Fruit fly (Drosophila melanogaster) whole organism, embryonic: ENCODE measurements around the gene Pgm1.
A peak's percentile ranks its signal among the peaks of the same experiment; 100 is the strongest.

ENCODE experiments used
- Asciz ChIP-seq: fragments of 200-800 bp; sonication (Bioruptor generic); optimal IDR thresholded peaks from 2 replicates; lab custom pipeline; 2017; ENCODE audit warnings: missing biosample characterization, mild to moderate bottlenecking, missing genetic modification characterization, missing genetic modification reagents
- CG11504 ChIP-seq: fragments of 200-800 bp; sonication (Bioruptor generic); optimal IDR thresholded peaks from 3 replicates; lab custom pipeline; 2019; ENCODE audit warnings: missing biosample characterization, mild to moderate bottlenecking, missing genetic modification characterization, moderate library complexity
- CG12236 ChIP-seq: fragments of 200-800 bp; sonication (Bioruptor generic); optimal IDR thresholded peaks from 2 replicates; lab custom pipeline; 2016; ENCODE audit warnings: missing biosample characterization, missing genetic modification characterization
- CG13775 ChIP-seq: fragments of 200-800 bp; sonication (Bioruptor generic); optimal IDR thresholded peaks from 3 replicates; lab custom pipeline; 2017; ENCODE audit warnings: missing biosample characterization, mild to moderate bottlenecking, missing genetic modification characterization
- CG14441 ChIP-seq: fragments of 200-800 bp; sonication (Bioruptor generic); IDR thresholded peaks from 2 replicates; pipeline ENCODE4 v1.3.6; 2022; ENCODE audit warnings: missing biosample characterization, missing genetic modification characterization
- CG14710 ChIP-seq: fragments of 200-800 bp; sonication (Bioruptor generic); optimal IDR thresholded peaks from 3 replicates; lab custom pipeline; 2019; ENCODE audit warnings: missing biosample characterization, mild to moderate bottlenecking, missing genetic modification characterization, moderate library complexity
- CG15601 ChIP-seq: fragments of 200-800 bp; sonication (Bioruptor generic); optimal IDR thresholded peaks from 3 replicates; lab custom pipeline; 2019; ENCODE audit warnings: missing biosample characterization, mild to moderate bottlenecking, missing genetic modification characterization, moderate library complexity
- CG1603 ChIP-seq: fragments of 200-800 bp; sonication (Bioruptor generic); optimal IDR thresholded peaks from 2 replicates; lab custom pipeline; 2019; ENCODE audit warnings: missing biosample characterization, mild to moderate bottlenecking, missing genetic modification characterization, moderate library complexity
- CG17328 ChIP-seq: fragments of 200-800 bp; sonication (Bioruptor generic); IDR thresholded peaks from 2 replicates; pipeline ENCODE4 v1.3.6; 2022; ENCODE audit warnings: missing biosample characterization, missing genetic modification characterization
- CG17612 ChIP-seq: fragments of 200-800 bp; sonication (Bioruptor generic); IDR thresholded peaks from 2 replicates; pipeline ENCODE4 v1.3.6; 2022; ENCODE audit warnings: missing biosample characterization, missing genetic modification characterization
- CG17802 ChIP-seq: fragments of 200-800 bp; sonication (Bioruptor generic); optimal IDR thresholded peaks from 2 replicates; lab custom pipeline; 2018; ENCODE audit warnings: missing biosample characterization, mild to moderate bottlenecking, missing genetic modification characterization, moderate library complexity
- CG30403 ChIP-seq: fragments of 200-800 bp; sonication (Bioruptor generic); optimal IDR thresholded peaks from 3 replicates; lab custom pipeline; 2016; ENCODE audit warnings: missing biosample characterization, missing genetic modification characterization
- CG3281 ChIP-seq: fragments of 200-800 bp; sonication (Bioruptor generic); optimal IDR thresholded peaks from 3 replicates; lab custom pipeline; 2017; ENCODE audit warnings: missing biosample characterization, mild to moderate bottlenecking, missing genetic modification characterization
- CG33213 ChIP-seq: fragments of 200-800 bp; sonication (Bioruptor generic); optimal IDR thresholded peaks from 3 replicates; lab custom pipeline; 2016; ENCODE audit warnings: missing biosample characterization, missing genetic modification characterization
- CG6254 ChIP-seq: fragments of 200-800 bp; sonication (Bioruptor generic); optimal IDR thresholded peaks from 3 replicates; lab custom pipeline; 2017; ENCODE audit warnings: mild to moderate bottlenecking, missing biosample characterization, missing genetic modification reagents, missing genetic modification characterization
- CG6854 ChIP-seq: fragments of 200-800 bp; sonication (Bioruptor generic); optimal IDR thresholded peaks from 3 replicates; lab custom pipeline; 2017; ENCODE audit warnings: missing biosample characterization, mild to moderate bottlenecking, missing genetic modification characterization
- CG9727 ChIP-seq: fragments of 200-800 bp; sonication (Bioruptor generic); optimal IDR thresholded peaks from 3 replicates; lab custom pipeline; 2017; ENCODE audit warnings: missing biosample characterization, mild to moderate bottlenecking, missing genetic modification characterization
- CG9876 ChIP-seq: fragments of 200-800 bp; sonication (Bioruptor generic); optimal IDR thresholded peaks from 2 replicates; lab custom pipeline; 2016; ENCODE audit warnings: missing biosample characterization, missing genetic modification characterization
- CTCF ChIP-seq: fragments of 200-800 bp; sonication (Bioruptor generic); optimal IDR thresholded peaks from 2 replicates; lab custom pipeline; 2017; ENCODE audit warnings: missing biosample characterization, mild to moderate bottlenecking, missing genetic modification characterization, moderate library complexity
- Camta ChIP-seq: fragments of 200-800 bp; sonication (Bioruptor generic); optimal IDR thresholded peaks from 2 replicates; lab custom pipeline; 2016; ENCODE audit warnings: missing biosample characterization, missing genetic modification characterization
- Dip3 ChIP-seq: fragments of 200-800 bp; sonication (Bioruptor generic); optimal IDR thresholded peaks from 3 replicates; lab custom pipeline; 2016; ENCODE audit warnings: missing biosample characterization, missing genetic modification characterization
- Doc3 ChIP-seq: fragments of 200-800 bp; sonication (Bioruptor generic); IDR thresholded peaks from 3 replicates; pipeline ENCODE4 v1.3.6; 2022; ENCODE audit warnings: missing biosample characterization, missing genetic modification characterization; ENCODE audit not compliant: partially characterized antibody
- ERR ChIP-seq: fragments of 200-800 bp; sonication (Bioruptor generic); optimal IDR thresholded peaks from 2 replicates; lab custom pipeline; 2016; ENCODE audit warnings: missing biosample characterization, missing genetic modification characterization
- HLHmδ ChIP-seq: fragments of 200-800 bp; sonication (Bioruptor generic); optimal IDR thresholded peaks from 2 replicates; lab custom pipeline; 2018; ENCODE audit warnings: missing biosample characterization, mild to moderate bottlenecking, missing genetic modification characterization, moderate library complexity
- Hand ChIP-seq: fragments of 200-800 bp; sonication (Bioruptor generic); optimal IDR thresholded peaks from 2 replicates; lab custom pipeline; 2017; ENCODE audit warnings: mild to moderate bottlenecking, missing biosample characterization, missing genetic modification reagents, missing genetic modification characterization
- Hsf ChIP-seq: fragments of 200-800 bp; sonication (Bioruptor generic); optimal IDR thresholded peaks from 3 replicates; lab custom pipeline; 2016; ENCODE audit warnings: missing biosample characterization, missing genetic modification characterization
- MTF-1 ChIP-seq: fragments of 200-800 bp; sonication (Bioruptor generic); optimal IDR thresholded peaks from 2 replicates; lab custom pipeline; 2018; ENCODE audit warnings: missing biosample characterization, mild to moderate bottlenecking, missing genetic modification characterization, borderline replicate concordance
- NFAT ChIP-seq: fragments of 200-800 bp; sonication (Bioruptor generic); IDR thresholded peaks from 2 replicates; pipeline ENCODE4 v1.3.6; 2022; ENCODE audit warnings: missing biosample characterization, missing genetic modification characterization
- Nf-YB ChIP-seq: fragments of 200-800 bp; sonication (Bioruptor generic); optimal IDR thresholded peaks from 3 replicates; lab custom pipeline; 2019; ENCODE audit warnings: missing biosample characterization, mild to moderate bottlenecking, missing genetic modification characterization, moderate library complexity
- Nf-YC ChIP-seq: fragments of 200-800 bp; optimal IDR thresholded peaks from 3 replicates; lab custom pipeline; 2019; ENCODE audit warnings: missing biosample characterization, mild to moderate bottlenecking, missing genetic modification characterization, moderate library complexity
- Six4 ChIP-seq: fragments of 200-800 bp; sonication (Bioruptor generic); optimal IDR thresholded peaks from 2 replicates; lab custom pipeline; 2016; ENCODE audit warnings: missing biosample characterization, missing genetic modification characterization
- Sry-β ChIP-seq: fragments of 200-800 bp; sonication (Bioruptor generic); optimal IDR thresholded peaks from 2 replicates; lab custom pipeline; 2018; ENCODE audit warnings: missing biosample characterization, mild to moderate bottlenecking, missing genetic modification characterization, moderate library complexity
- Stat92E ChIP-seq, 3 experiments: fragments of >200 bp in 2 of 3; fragments of 200-800 bp in 1 of 3; sonication (Bioruptor generic) in 1 of 3; optimal IDR thresholded peaks; 2 replicates each; lab custom pipeline; 2017 to 2019; ENCODE audit warnings: missing biosample characterization in 3 of 3, missing genetic modification characterization in 3 of 3, mild to moderate bottlenecking in 1 of 3, moderate library complexity in 1 of 3
- croc ChIP-seq: fragments of 200-800 bp; sonication (Bioruptor generic); conservative IDR thresholded peaks from 3 replicates; pipeline ENCODE4 v1.3.6; 2022; ENCODE audit warnings: missing biosample characterization, missing genetic modification characterization
- danr ChIP-seq: fragments of 200-800 bp; sonication (Bioruptor generic); IDR thresholded peaks from 2 replicates; pipeline ENCODE4 v1.3.6; 2022; ENCODE audit warnings: missing biosample characterization, missing genetic modification characterization
- emc ChIP-seq: fragments of 200-800 bp; sonication (Bioruptor generic); optimal IDR thresholded peaks from 2 replicates; lab custom pipeline; 2016; ENCODE audit warnings: missing biosample characterization, missing genetic modification characterization
- ems ChIP-seq: fragments of 200-800 bp; sonication (Bioruptor generic); optimal IDR thresholded peaks from 3 replicates; lab custom pipeline; 2016; ENCODE audit warnings: missing biosample characterization, missing genetic modification characterization
- fu2 ChIP-seq: fragments of 200-800 bp; sonication (Bioruptor generic); optimal IDR thresholded peaks from 2 replicates; lab custom pipeline; 2016; ENCODE audit warnings: missing biosample characterization, missing genetic modification characterization
- gro ChIP-seq: fragments of 200-800 bp; sonication (Bioruptor generic); optimal IDR thresholded peaks from 2 replicates; lab custom pipeline; 2016; ENCODE audit warnings: missing biosample characterization, missing genetic modification characterization
- kah ChIP-seq: fragments of 200-800 bp; sonication (Bioruptor generic); optimal IDR thresholded peaks from 2 replicates; lab custom pipeline; 2018; ENCODE audit warnings: missing biosample characterization, mild to moderate bottlenecking, missing genetic modification characterization
- kni ChIP-seq: fragments of 200-800 bp; sonication (Bioruptor generic); optimal IDR thresholded peaks from 3 replicates; lab custom pipeline; 2017; ENCODE audit warnings: mild to moderate bottlenecking, missing biosample characterization, missing genetic modification reagents, missing genetic modification characterization
- lilli ChIP-seq: fragments of 200-800 bp; sonication (Bioruptor generic); optimal IDR thresholded peaks from 3 replicates; lab custom pipeline; 2016; ENCODE audit warnings: missing biosample characterization, missing genetic modification characterization
- lola ChIP-seq, 3 experiments: fragments of >200 bp in 2 of 3; fragments of 200-800 bp in 1 of 3; sonication (Bioruptor generic) in 1 of 3; optimal IDR thresholded peaks; 2 replicates each; lab custom pipeline; 2017 to 2019; ENCODE audit warnings: missing biosample characterization in 3 of 3, missing genetic modification characterization in 3 of 3, mild to moderate bottlenecking in 1 of 3, moderate library complexity in 1 of 3
- luna ChIP-seq: fragments of 200-800 bp; sonication (Bioruptor generic); optimal IDR thresholded peaks from 2 replicates; lab custom pipeline; 2016; ENCODE audit warnings: missing biosample characterization, missing genetic modification characterization
- pnt ChIP-seq: fragments of 200-800 bp; sonication (Bioruptor generic); optimal IDR thresholded peaks from 3 replicates; lab custom pipeline; 2016; ENCODE audit warnings: missing biosample characterization, missing genetic modification characterization
- ro ChIP-seq: fragments of 200-800 bp; sonication (Bioruptor generic); IDR thresholded peaks from 2 replicates; pipeline ENCODE4 v1.3.6; 2022; ENCODE audit warnings: missing biosample characterization, missing genetic modification characterization
- run ChIP-seq: fragments of 200-800 bp; sonication (Bioruptor generic); optimal IDR thresholded peaks from 3 replicates; lab custom pipeline; 2018; ENCODE audit warnings: missing biosample characterization, mild to moderate bottlenecking, missing genetic modification characterization
- sens-2 ChIP-seq: fragments of 200-800 bp; sonication (Bioruptor generic); IDR thresholded peaks from 2 replicates; pipeline ENCODE4 v1.3.6; 2022; ENCODE audit warnings: missing biosample characterization, missing genetic modification characterization
- sisA ChIP-seq: fragments of 200-800 bp; sonication (Bioruptor generic); IDR thresholded peaks from 2 replicates; pipeline ENCODE4 v1.3.6; 2022; ENCODE audit warnings: missing biosample characterization, missing genetic modification characterization
- zf30C ChIP-seq: fragments of 200-800 bp; sonication (Bioruptor generic); optimal IDR thresholded peaks from 3 replicates; lab custom pipeline; 2018; ENCODE audit warnings: missing biosample characterization, mild to moderate bottlenecking, missing genetic modification characterization

The Pgm1 gene

DNA sequence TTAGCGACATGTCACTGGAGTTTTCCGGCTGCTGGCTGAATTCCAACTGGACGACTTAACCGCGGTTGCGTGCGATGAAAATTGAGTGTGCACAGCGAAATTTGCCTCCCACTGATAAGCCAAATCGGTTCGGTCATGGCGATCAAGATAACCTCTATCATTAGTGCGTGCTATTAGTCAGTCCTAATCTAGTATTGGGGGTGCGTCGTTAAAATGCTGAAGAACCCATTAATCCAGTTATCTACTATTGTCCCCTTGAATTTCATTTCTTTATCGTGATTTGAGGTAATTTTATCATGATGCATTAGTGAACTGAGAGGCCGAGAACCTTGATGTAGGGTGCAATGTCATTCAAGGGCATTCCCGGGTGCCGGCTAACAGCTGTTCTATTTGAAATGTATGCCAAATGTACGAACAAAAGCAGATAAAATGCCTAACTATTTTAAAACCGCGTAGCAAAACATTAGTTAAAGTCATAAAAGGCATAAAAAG lies at the start of gene Pgm1 (continued):
- TF ChIP-seq CG9727 (GFP tag; lab: Kevin White, UChicago) (peak; percentile 76), CG9876 (GFP tag; lab: Kevin White, UChicago) (peak; percentile 87), emc (GFP tag; lab: Kevin White, UChicago) (peak; percentile 61), CG3281 (GFP tag; lab: Kevin White, UChicago) (peak; percentile 88), pnt (GFP tag; lab: Kevin White, UChicago) (peak; percentile 83), danr (peak; percentile 40; the same call in 1 of the 2 replicates), ERR (GFP tag; lab: Kevin White, UChicago) (peak; percentile 100), Sry-β (GFP tag; lab: Kevin White, UChicago) (no peak), Nf-YB (GFP tag; lab: Kevin White, UChicago) (peak; percentile 65), Dip3 (GFP tag; lab: Kevin White, UChicago) (peak; percentile 84), CG17612 (GFP tag; lab: Robert Waterston, UW) (peak; percentile 48), CTCF (GFP tag; lab: Kevin White, UChicago) (no peak), run (tag; lab: Kevin White, UChicago) (peak; percentile 78), croc (GFP tag; lab: Robert Waterston, UW) (peak; percentile 44), lilli (GFP tag; lab: Kevin White, UChicago) (peak; percentile 94), Hand (peak; percentile 77), ro (GFP tag; lab: Robert Waterston, UW) (no peak), sisA (GFP tag; lab: Robert Waterston, UW) (peak; percentile 74), Asciz (GFP tag; lab: Kevin White, UChicago) (no peak), gro (peak; percentile 94), NFAT (peak; percentile 76), Hsf (GFP tag; lab: Kevin White, UChicago) (peak; percentile 90), Doc3 (GFP tag; lab: Robert Waterston, UW) (no peak), CG30403 (GFP tag; lab: Kevin White, UChicago) (peak; percentile 85), kah (GFP tag; lab: Kevin White, UChicago) (peak; percentile 50), CG17328 (GFP tag; lab: Robert Waterston, UW) (peak; percentile 76), Nf-YC (tag; lab: Kevin White, UChicago) (peak; percentile 69), CG1603 (tag; lab: Kevin White, UChicago) (peak; percentile 95), kni (GFP tag; lab: Kevin White, UChicago) (no peak), CG6854 (GFP tag; lab: Kevin White, UChicago) (peak; percentile 72), zf30C (GFP tag; lab: Kevin White, UChicago) (no peak), MTF-1 (no peak), CG13775 (GFP tag; lab: Kevin White, UChicago) (peak; percentile 67), CG17802 (tag; lab: Kevin White, UChicago) (peak; percentile 33), lola (GFP tag; optimal IDR thresholded peaks at IDR 0.05; lab: Kevin White, UChicago) (peak in 1 of 3 experiments; percentile 46), CG14441 (GFP tag; lab: Robert Waterston, UW) (peak; percentile 78), fu2 (GFP tag; lab: Kevin White, UChicago) (peak; percentile 85), Six4 (GFP tag; lab: Kevin White, UChicago) (peak; percentile 81), luna (GFP tag; lab: Kevin White, UChicago) (peak; percentile 89), sens-2 (GFP tag; lab: Robert Waterston, UW) (no peak), CG15601 (peak; percentile 51), Stat92E (GFP tag; optimal IDR thresholded peaks at IDR 0.05; lab: Kevin White, UChicago) (peak in 1 of 3 experiments; percentile 87), HLHmδ (GFP tag; lab: Kevin White, UChicago) (no peak), ems (GFP tag; lab: Kevin White, UChicago) (peak; percentile 92), CG11504 (tag; lab: Kevin White, UChicago) (peak; percentile 76), CG14710 (peak; percentile 45), CG33213 (GFP tag; lab: Kevin White, UChicago) (peak; percentile 85), CG6254 (peak; percentile 45), Camta (GFP tag; lab: Kevin White, UChicago) (peak; percentile 85), CG12236 (GFP tag; lab: Kevin White, UChicago) (peak; percentile 81)
